Worm (Caenorhabditis elegans) whole organism, L1 larva: ENCODE measurements around the gene F40G9.5.

ENCODE experiments used
- ama-1 ChIP-seq: fragments of 150-350 bp; optimal IDR thresholded peaks from 2 replicates; lab custom pipeline; 2014
- efl-1 ChIP-seq, 4 experiments: fragments of 150-350 bp; optimal IDR thresholded peaks in 3 of 4; peaks in 1 of 4; 1 replicate in 1 of 4; 2 replicates in 3 of 4; lab custom pipeline; 2014; ENCODE audit warnings: missing biosample characterization in 2 of 4, missing genetic modification characterization in 2 of 4, missing genetic modification reagents in 2 of 4
- fos-1 ChIP-seq: fragments of 150-350 bp; optimal IDR thresholded peaks from 2 replicates; lab custom pipeline; 2014; ENCODE audit warnings: missing biosample characterization, missing genetic modification characterization
- mdl-1 ChIP-seq, 2 experiments: fragments of 150-350 bp; optimal IDR thresholded peaks; 2 replicates each; lab custom pipeline; 2014 to 2017; ENCODE audit warnings: missing biosample characterization in 2 of 2, missing genetic modification characterization in 2 of 2, inconsistent platforms in 1 of 2
- nhr-90 ChIP-seq: sonication (generic microtip); optimal IDR thresholded peaks from 2 replicates; lab custom pipeline; 2016; ENCODE audit warnings: mild to moderate bottlenecking, missing genetic modification characterization, missing compliant biosample characterization; ENCODE audit not compliant: poor library complexity
- pqm-1 ChIP-seq: sonication (generic microtip); optimal IDR thresholded peaks from 3 replicates; lab custom pipeline; 2017; ENCODE audit warnings: missing biosample characterization, missing genetic modification characterization
- snu-23 ChIP-seq: sonication (generic microtip); optimal IDR thresholded peaks from 2 replicates; lab custom pipeline; 2016; ENCODE audit warnings: missing genetic modification characterization, missing compliant biosample characterization
- unc-62 ChIP-seq: fragments of 150-350 bp; optimal IDR thresholded peaks from 2 replicates; lab custom pipeline; 2014; ENCODE audit warnings: missing biosample characterization, missing genetic modification reagents, missing genetic modification characterization
- vab-15 ChIP-seq: sonication (generic microtip); optimal IDR thresholded peaks from 2 replicates; lab custom pipeline; 2017; ENCODE audit warnings: missing genotype, mild to moderate bottlenecking, missing genetic modification characterization, missing compliant biosample characterization
- ztf-11 ChIP-seq, 2 experiments: sonication (generic microtip); optimal IDR thresholded peaks; 2 replicates each; lab custom pipeline; 2016 to 2017; ENCODE audit warnings: missing genetic modification characterization in 2 of 2, missing biosample characterization in 1 of 2, missing compliant biosample characterization in 1 of 2

- TF ChIP-seq ama-1 (lab: Kevin White, UChicago) (no peak), unc-62 (GFP tag; lab: Kevin White, UChicago) (no peak), snu-23 (no peak), ztf-11 (tag; optimal IDR thresholded peaks at IDR 0.05; lab: Kevin White, UChicago) (no peak), fos-1 (tag; lab: Kevin White, UChicago) (no peak), pqm-1 (no peak), nhr-90 (tag; lab: Kevin White, UChicago) (no peak), vab-15 (tag; lab: Kevin White, UChicago) (no peak), mdl-1 (tag; optimal IDR thresholded peaks at IDR 0.05; lab: Kevin White, UChicago) (no peak), efl-1 (optimal IDR thresholded peaks at IDR 0.05; lab: Kevin White, UChicago) (no peak), efl-1 (GFP tag; optimal IDR thresholded peaks at IDR 0.05 in 1 of 2; lab: Kevin White, UChicago) (no peak)
Measured at ce11 chrIII:194160-194559, 13.1 kb downstream of the F40G9.5 start, which contains the start of gene F40G9.17.
